Worm (Caenorhabditis elegans): ENCODE data around the gene mtss-1.

DNA sequence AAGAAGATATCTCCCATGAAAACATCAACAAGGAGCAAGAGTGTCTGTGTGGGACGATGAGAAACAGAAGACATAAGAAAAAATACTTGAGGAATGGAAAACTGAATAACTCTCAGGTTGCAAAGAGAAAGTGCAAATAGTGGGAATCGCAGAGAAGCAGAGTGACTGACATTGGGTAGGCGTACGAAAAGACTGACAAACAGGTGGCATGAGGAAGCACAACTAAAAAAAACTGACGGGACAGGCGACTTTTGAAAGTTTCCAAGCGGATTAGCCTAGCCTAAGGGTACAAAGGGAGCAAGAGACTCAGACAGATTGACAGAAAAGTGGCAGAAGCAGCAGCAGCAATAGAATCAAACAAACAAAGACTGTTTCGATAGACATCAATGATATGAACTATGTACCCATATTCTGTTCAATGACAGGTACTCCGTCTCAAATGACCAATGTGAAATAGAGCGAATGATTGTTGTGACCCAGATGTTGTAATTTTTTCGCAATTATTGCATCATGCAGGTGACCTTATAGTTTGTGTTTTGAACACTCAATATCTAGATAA, 33.7 kb upstream of the mtss-1 start:
- no peak for TF ChIP-seq nhr-76 (tag; optimal IDR thresholded peaks at IDR 0.05)
- TF ChIP-seq lin-13 (tag; optimal IDR thresholded peaks at IDR 0.05), result no peak
- no peak for TF ChIP-seq unc-39 (tag; optimal IDR thresholded peaks at IDR 0.05)
- peak; percentile 70 for TF ChIP-seq hlh-1 (tag; optimal IDR thresholded peaks at IDR 0.05)
- TF ChIP-seq nhr-12 (tag; optimal IDR thresholded peaks at IDR 0.05), result no peak
- TF ChIP-seq blmp-1 (tag; optimal IDR thresholded peaks at IDR 0.05), result no peak
- TF ChIP-seq unc-62 (GFP tag; optimal IDR thresholded peaks at IDR 0.05), result peak; percentile 74
